Worm (Caenorhabditis elegans): ENCODE results near the gene ugt-10.

- TF ChIP-seq ama-1 (optimal IDR thresholded peaks at IDR 0.05), result no peak
- TF ChIP-seq tbx-11 (GFP tag; IDR thresholded peaks at IDR 0.05), result no peak
- no peak for TF ChIP-seq pes-1 (GFP tag; IDR thresholded peaks at IDR 0.05)
- no peak for TF ChIP-seq ets-7 (tag; optimal IDR thresholded peaks at IDR 0.05)
- TF ChIP-seq hnd-1 (tag; optimal IDR thresholded peaks at IDR 0.05), result no peak
- no peak for TF ChIP-seq ceh-13 (GFP tag; optimal IDR thresholded peaks at IDR 0.05)
- no peak for TF ChIP-seq flt-1 (GFP tag; IDR thresholded peaks at IDR 0.05)
- TF ChIP-seq hmbx-1 (tag; optimal IDR thresholded peaks at IDR 0.05), result no peak
- no peak for TF ChIP-seq tra-4 (tag; optimal IDR thresholded peaks at IDR 0.05)
- no peak for TF ChIP-seq F13C5.2 (tag; optimal IDR thresholded peaks at IDR 0.05)
- no peak for TF ChIP-seq sea-1 (GFP tag; conservative IDR thresholded peaks at IDR 0.05)
Measured at ce11 chrV:4914879-4915278, 15.0 kb upstream of the ugt-10 start, which contains the start of gene H23N18.6.
